Worm (Caenorhabditis elegans) whole organism, midembryonic: ENCODE data around the gene F15B9.8.

Source experiments
- T22C8.4 ChIP-seq: fragments of 200-800 bp; sonication (Bioruptor generic); IDR thresholded peaks from 2 replicates; pipeline ENCODE4 v1.3.6; 2022; ENCODE audit warnings: missing genetic modification characterization, missing compliant biosample characterization
- cog-1 ChIP-seq: sonication (generic microtip); optimal IDR thresholded peaks from 2 replicates; lab custom pipeline; 2016; ENCODE audit warnings: missing genetic modification characterization, missing compliant biosample characterization
- flt-1 ChIP-seq: fragments of 200-800 bp; sonication (Bioruptor generic); IDR thresholded peaks from 2 replicates; pipeline ENCODE4 v1.3.6; 2022; ENCODE audit warnings: missing genetic modification characterization, missing compliant biosample characterization
- tab-1 ChIP-seq: fragments of 200-800 bp; sonication (Bioruptor generic); IDR thresholded peaks from 2 replicates; pipeline ENCODE4 v1.3.6; 2022; ENCODE audit warnings: missing genetic modification characterization, missing compliant biosample characterization
- ztf-29 ChIP-seq: fragments of 200-800 bp; sonication (Bioruptor generic); IDR thresholded peaks from 2 replicates; pipeline ENCODE4 v1.3.6; 2022; ENCODE audit warnings: missing genetic modification reagents, missing genetic modification characterization, missing compliant biosample characterization

DNA sequence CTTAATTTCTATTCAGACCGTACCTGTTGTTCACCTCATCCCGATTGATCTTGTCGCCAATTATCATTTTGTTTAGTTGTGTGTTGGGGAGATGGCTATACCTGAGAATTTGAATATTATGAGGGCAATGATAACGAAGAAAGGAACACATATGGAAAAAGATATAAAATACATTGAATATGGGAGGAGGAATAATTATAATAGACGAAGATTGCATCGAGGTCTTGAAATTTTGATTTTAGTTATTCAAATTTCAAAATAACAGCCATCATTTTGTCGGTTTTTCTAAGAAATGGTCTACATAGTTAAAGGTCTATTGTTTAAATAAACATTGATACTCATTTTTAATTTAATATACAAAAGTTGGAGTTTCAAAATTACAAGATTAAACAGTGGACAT, 1.3 kb upstream of the F15B9.8 start, which contains the start of gene shw-3:
- TF ChIP-seq flt-1 (no peak), tab-1 (GFP tag; lab: Robert Waterston, UW) (no peak), T22C8.4 (GFP tag; lab: Robert Waterston, UW) (no peak), cog-1 (no peak), ztf-29 (GFP tag; lab: Robert Waterston, UW) (no peak)
